Worm (Caenorhabditis elegans) whole organism, L2 larva: ENCODE results near the gene kat-1.

Source experiments
- F13H6.1 ChIP-seq: sonication (generic microtip); optimal IDR thresholded peaks from 2 replicates; lab custom pipeline; 2016; ENCODE audit warnings: missing genetic modification characterization, missing compliant biosample characterization
- ZK546.5 ChIP-seq: sonication (generic microtip); optimal IDR thresholded peaks from 2 replicates; lab custom pipeline; 2017; ENCODE audit warnings: missing biosample characterization, missing genetic modification characterization
- alr-1 ChIP-seq: fragments of 150-350 bp; optimal IDR thresholded peaks from 2 replicates; lab custom pipeline; 2014; ENCODE audit warnings: missing biosample characterization, missing genetic modification characterization
- aly-2 ChIP-seq: fragments of 150-350 bp; optimal IDR thresholded peaks from 2 replicates; lab custom pipeline; 2014; ENCODE audit warnings: missing biosample characterization, missing genetic modification characterization
- ama-1 ChIP-seq: fragments of 150-350 bp; optimal IDR thresholded peaks from 2 replicates; lab custom pipeline; 2018; ENCODE audit warnings: inconsistent platforms
- ceh-16 ChIP-seq: fragments of 150-350 bp; optimal IDR thresholded peaks from 2 replicates; lab custom pipeline; 2014; ENCODE audit warnings: missing biosample characterization, missing genetic modification characterization
- crh-2 ChIP-seq: sonication (generic microtip); optimal IDR thresholded peaks from 2 replicates; lab custom pipeline; 2017; ENCODE audit warnings: missing biosample characterization, missing genetic modification characterization
- dmd-4 ChIP-seq: sonication (generic microtip); optimal IDR thresholded peaks from 2 replicates; lab custom pipeline; 2017; ENCODE audit warnings: missing biosample characterization, missing genetic modification characterization
- egl-27 ChIP-seq: sonication (generic microtip); optimal IDR thresholded peaks from 3 replicates; lab custom pipeline; 2017; ENCODE audit warnings: missing biosample characterization, missing genetic modification reagents, missing genetic modification characterization
- elt-1 ChIP-seq: fragments of 150-350 bp; optimal IDR thresholded peaks from 2 replicates; lab custom pipeline; 2014; ENCODE audit warnings: missing biosample characterization, missing genetic modification characterization
- elt-3 ChIP-seq: sonication (generic microtip); optimal IDR thresholded peaks from 2 replicates; lab custom pipeline; 2017; ENCODE audit warnings: missing biosample characterization, missing genetic modification characterization
- fos-1 ChIP-seq: fragments of 150-350 bp; optimal IDR thresholded peaks from 2 replicates; lab custom pipeline; 2014; ENCODE audit warnings: missing biosample characterization, missing genetic modification characterization
- gmeb-1 ChIP-seq: fragments of 150-350 bp; optimal IDR thresholded peaks from 2 replicates; lab custom pipeline; 2014; ENCODE audit warnings: missing biosample characterization, missing genetic modification characterization
- lin-13 ChIP-seq: fragments of 150-350 bp; optimal IDR thresholded peaks from 2 replicates; lab custom pipeline; 2014; ENCODE audit warnings: missing biosample characterization, missing genetic modification reagents, missing genetic modification characterization
- lin-39 ChIP-seq: fragments of 150-350 bp; optimal IDR thresholded peaks from 2 replicates; lab custom pipeline; 2014; ENCODE audit warnings: missing biosample characterization, missing genetic modification reagents, missing genetic modification characterization
- lsy-2 ChIP-seq, 2 experiments: fragments of 150-350 bp in 1 of 2; sonication (generic microtip) in 1 of 2; optimal IDR thresholded peaks; 2 replicates each; lab custom pipeline; 2014 to 2017; ENCODE audit warnings: missing biosample characterization in 2 of 2, missing genetic modification characterization in 2 of 2
- mbf-1 ChIP-seq: sonication (generic microtip); optimal IDR thresholded peaks from 2 replicates; lab custom pipeline; 2017; ENCODE audit warnings: missing biosample characterization, missing genetic modification characterization
- nhr-10 ChIP-seq: sonication (generic microtip); optimal IDR thresholded peaks from 2 replicates; lab custom pipeline; 2017; ENCODE audit warnings: missing biosample characterization, missing genetic modification characterization
- nhr-11 ChIP-seq: fragments of 150-350 bp; optimal IDR thresholded peaks from 2 replicates; lab custom pipeline; 2014; ENCODE audit warnings: missing biosample characterization, missing genetic modification characterization
- nhr-12 ChIP-seq: fragments of 150-350 bp; optimal IDR thresholded peaks from 2 replicates; lab custom pipeline; 2014; ENCODE audit warnings: missing biosample characterization, missing genetic modification characterization
- nhr-129 ChIP-seq: fragments of 150-350 bp; optimal IDR thresholded peaks from 2 replicates; lab custom pipeline; 2014; ENCODE audit warnings: missing biosample characterization, missing genetic modification characterization
- nhr-21 ChIP-seq: fragments of 150-350 bp; optimal IDR thresholded peaks from 2 replicates; lab custom pipeline; 2014; ENCODE audit warnings: missing biosample characterization, missing genetic modification characterization
- nhr-23 ChIP-seq: fragments of 150-350 bp; optimal IDR thresholded peaks from 2 replicates; lab custom pipeline; 2014; ENCODE audit warnings: missing biosample characterization, missing genetic modification reagents, missing genetic modification characterization
- nhr-237 ChIP-seq: fragments of 150-350 bp; optimal IDR thresholded peaks from 2 replicates; lab custom pipeline; 2014; ENCODE audit warnings: missing biosample characterization, missing genetic modification characterization
- nhr-25 ChIP-seq: fragments of 150-350 bp; sonication (generic microtip); optimal IDR thresholded peaks from 3 replicates; lab custom pipeline; 2014; ENCODE audit warnings: missing biosample characterization, missing genetic modification characterization
- nhr-6 ChIP-seq: fragments of 150-350 bp; optimal IDR thresholded peaks from 2 replicates; lab custom pipeline; 2014; ENCODE audit warnings: missing biosample characterization, missing genetic modification characterization
- nhr-77 ChIP-seq: fragments of 150-350 bp; optimal IDR thresholded peaks from 2 replicates; lab custom pipeline; 2014; ENCODE audit warnings: missing biosample characterization, missing genetic modification characterization
- peb-1 ChIP-seq: fragments of 150-350 bp; optimal IDR thresholded peaks from 2 replicates; lab custom pipeline; 2014; ENCODE audit warnings: missing biosample characterization, missing genetic modification characterization
- sem-4 ChIP-seq: fragments of 150-350 bp; optimal IDR thresholded peaks from 2 replicates; lab custom pipeline; 2014; ENCODE audit warnings: missing biosample characterization, missing genetic modification reagents, missing genetic modification characterization
- skn-1 ChIP-seq: sonication (generic microtip); optimal IDR thresholded peaks from 2 replicates; lab custom pipeline; 2017; ENCODE audit warnings: missing biosample characterization, missing genetic modification characterization
- sma-3 ChIP-seq: sonication (generic microtip); optimal IDR thresholded peaks from 2 replicates; lab custom pipeline; 2016; ENCODE audit warnings: missing genetic modification reagents, missing genetic modification characterization, missing compliant biosample characterization
- sma-9 ChIP-seq, 2 experiments: fragments of 150-350 bp in 1 of 2; sonication (generic microtip) in 1 of 2; optimal IDR thresholded peaks; 2 replicates each; lab custom pipeline; 2014 to 2016; ENCODE audit warnings: missing genetic modification characterization in 2 of 2, mild to moderate bottlenecking in 1 of 2, missing biosample characterization in 1 of 2, missing compliant biosample characterization in 1 of 2, missing genetic modification reagents in 1 of 2, moderate library complexity in 1 of 2
- snpc-4 ChIP-seq: fragments of 150-350 bp; optimal IDR thresholded peaks from 2 replicates; lab custom pipeline; 2014; ENCODE audit warnings: missing biosample characterization, missing genetic modification characterization
- unc-39 ChIP-seq: fragments of 150-350 bp; optimal IDR thresholded peaks from 2 replicates; lab custom pipeline; 2014; ENCODE audit warnings: missing biosample characterization, missing genetic modification characterization
- unc-62 ChIP-seq: fragments of 150-350 bp; optimal IDR thresholded peaks from 2 replicates; lab custom pipeline; 2014; ENCODE audit warnings: missing biosample characterization, missing genetic modification reagents, missing genetic modification characterization
- ztf-1 ChIP-seq: fragments of 200-800 bp; sonication (Bioruptor generic); conservative IDR thresholded peaks from 2 replicates; pipeline ENCODE4 v1.3.6; 2022; ENCODE audit warnings: missing genetic modification characterization, missing compliant biosample characterization
- ztf-11 ChIP-seq: sonication (generic microtip); optimal IDR thresholded peaks from 2 replicates; lab custom pipeline; 2017; ENCODE audit warnings: missing biosample characterization, missing genetic modification characterization

kat-1 gene

DNA sequence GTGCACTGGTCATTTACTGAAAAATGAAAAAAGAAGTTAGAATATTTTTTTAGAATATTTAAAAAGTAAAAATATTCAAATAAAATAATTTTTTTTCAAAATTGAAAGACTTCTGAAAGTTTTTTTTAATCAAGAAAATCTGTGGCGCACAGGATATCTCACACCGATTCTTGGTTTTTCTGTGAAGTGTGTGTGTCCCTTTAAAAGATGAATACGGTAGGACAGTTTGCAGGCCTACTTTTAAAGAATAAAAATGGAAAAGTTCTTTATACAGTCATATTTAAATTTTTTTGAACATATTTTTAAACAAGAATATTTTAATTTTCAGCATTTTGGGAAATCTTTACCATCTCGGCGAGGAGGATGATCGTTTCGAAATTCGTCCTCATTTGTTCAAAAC is 25.0 kb downstream of the kat-1 start, which contains the start of gene mct-5:
mct-5 (minus strand) TSS at position 16 of the 400 bp plus-strand sequence.
- TF ChIP-seq fos-1 (tag; lab: Kevin White, UChicago), result no peak
- no peak for TF ChIP-seq nhr-6
- no peak for TF ChIP-seq sem-4 (tag; lab: Kevin White, UChicago)
- no peak for TF ChIP-seq gmeb-1 (tag; lab: Kevin White, UChicago)
- no peak for TF ChIP-seq crh-2 (tag; lab: Kevin White, UChicago)

DNA sequence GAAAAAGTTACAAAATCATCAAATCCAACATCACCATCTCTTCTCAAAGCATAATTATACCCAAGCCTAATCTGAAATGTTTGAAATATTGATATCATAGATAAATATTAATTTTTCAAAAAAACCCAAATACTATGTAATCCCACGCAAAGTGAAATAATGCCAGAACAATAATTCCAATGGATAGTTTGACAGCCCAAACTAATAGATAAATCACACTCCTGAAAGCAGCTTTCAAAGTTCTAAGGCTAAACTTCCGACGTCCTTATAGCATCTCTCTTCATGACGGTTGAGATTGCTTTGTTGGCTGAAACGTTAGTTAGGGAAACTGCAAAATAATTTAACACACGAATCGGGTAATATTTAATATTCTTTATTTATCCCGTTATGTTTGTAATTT is 25.6 kb downstream of the kat-1 start:
- no peak for TF ChIP-seq ztf-11 (tag; lab: Kevin White, UChicago)
- no peak for TF ChIP-seq nhr-237 (tag; lab: Kevin White, UChicago)
- no peak for TF ChIP-seq nhr-77 (tag; lab: Kevin White, UChicago)
- TF ChIP-seq ceh-16 (tag; lab: Kevin White, UChicago), result no peak
- TF ChIP-seq dmd-4 (tag; lab: Kevin White, UChicago), result no peak
- TF ChIP-seq crh-2 (tag; lab: Kevin White, UChicago), result no peak
- no peak for TF ChIP-seq lin-39 (tag; lab: Kevin White, UChicago)
- TF ChIP-seq nhr-10 (tag; lab: Kevin White, UChicago), result no peak
- TF ChIP-seq nhr-6, result no peak

DNA sequence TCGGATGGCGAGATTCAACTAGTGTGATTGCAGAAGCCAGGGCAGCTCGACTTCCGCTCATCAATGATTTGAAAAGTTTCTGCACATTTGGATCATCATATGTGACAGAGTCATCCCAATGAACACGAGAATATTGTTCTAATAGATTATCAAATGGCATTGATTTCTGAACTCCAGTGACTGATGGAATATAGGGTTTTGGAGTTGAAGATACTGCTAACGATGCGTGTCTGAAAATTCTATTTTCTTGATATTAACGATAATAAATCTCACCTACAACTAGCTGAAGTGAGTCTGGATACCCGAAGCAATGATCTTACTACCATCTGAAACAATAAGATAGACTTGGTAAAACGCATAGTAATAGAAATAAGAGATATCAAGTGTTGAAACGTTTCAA is 27.2 kb downstream of the kat-1 start, which contains the start of gene mmaa-1:
mmaa-1 (minus strand) TSS at position 328 of the 400 bp plus-strand sequence.
- TF ChIP-seq ztf-11 (tag; lab: Kevin White, UChicago) (no peak), sma-9 (GFP tag; optimal IDR thresholded peaks at IDR 0.05; lab: Kevin White, UChicago) (peak; percentile 0), sma-9 (tag; optimal IDR thresholded peaks at IDR 0.05; lab: Kevin White, UChicago) (no peak)
- TF ChIP-seq, all 48 proteins: peak for 1

DNA sequence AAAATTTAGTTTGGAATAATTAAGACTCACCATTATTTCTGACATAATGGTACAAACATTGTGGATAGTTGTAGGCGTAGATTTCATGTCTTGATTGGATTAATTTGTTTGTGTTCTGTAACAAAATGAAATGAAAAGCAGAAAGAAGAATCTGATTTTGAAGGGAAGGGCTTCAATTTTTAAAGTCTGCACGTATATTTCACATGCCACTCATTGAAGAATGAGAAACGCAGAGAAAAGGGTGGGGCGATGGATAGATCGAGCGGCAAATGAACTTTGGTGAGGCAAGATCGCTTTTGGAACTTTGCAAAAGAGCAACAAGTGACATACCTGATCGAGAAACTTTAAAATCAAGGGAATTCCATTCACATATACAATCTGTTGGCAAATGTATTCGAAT is 28.7 kb downstream of the kat-1 start:
- no peak for TF ChIP-seq aly-2 (tag; lab: Kevin White, UChicago)
- TF ChIP-seq peb-1 (tag; lab: Kevin White, UChicago), result no peak
- TF ChIP-seq alr-1, result no peak
- TF ChIP-seq nhr-129 (tag; lab: Kevin White, UChicago), result peak; percentile 30
- TF ChIP-seq lin-13 (GFP tag; lab: Kevin White, UChicago), result no peak
- no peak for TF ChIP-seq sma-9 (GFP tag; optimal IDR thresholded peaks at IDR 0.05; lab: Kevin White, UChicago)
- no peak for TF ChIP-seq sma-9 (tag; optimal IDR thresholded peaks at IDR 0.05; lab: Kevin White, UChicago)
- TF ChIP-seq lsy-2 (tag; optimal IDR thresholded peaks at IDR 0.05; lab: Kevin White, UChicago), result peak in 1 of 2 experiments; percentile 18

DNA sequence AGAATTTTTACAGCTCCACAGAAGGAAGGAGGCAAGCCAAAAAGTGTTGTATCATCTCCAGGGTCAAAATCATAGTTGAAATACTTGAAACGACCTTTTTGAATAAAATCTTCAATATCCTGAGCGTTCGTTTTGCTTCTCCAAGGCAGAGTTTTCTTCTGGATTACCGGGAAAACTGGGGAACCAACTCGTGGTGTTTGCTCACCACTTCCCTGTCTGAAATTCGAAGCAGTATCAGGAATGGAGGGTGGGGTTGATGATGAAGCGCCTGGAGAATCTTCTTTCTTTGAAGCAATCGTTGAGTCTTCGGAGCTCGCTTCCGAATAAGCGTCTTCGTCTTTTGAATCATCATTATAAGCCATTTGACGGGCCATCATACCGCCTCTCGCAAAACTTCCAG is 29.5 kb downstream of the kat-1 start:
- TF ChIP-seq lsy-2 (tag; optimal IDR thresholded peaks at IDR 0.05; lab: Kevin White, UChicago), result no peak
- no peak for TF ChIP-seq nhr-23 (tag; lab: Kevin White, UChicago)
- TF ChIP-seq nhr-10 (tag; lab: Kevin White, UChicago), result no peak
- no peak for TF ChIP-seq unc-39 (tag; lab: Kevin White, UChicago)
- no peak for TF ChIP-seq nhr-129 (tag; lab: Kevin White, UChicago)
- TF ChIP-seq lin-13 (GFP tag; lab: Kevin White, UChicago), result no peak
- no peak for TF ChIP-seq skn-1 (tag; lab: Kevin White, UChicago)
- TF ChIP-seq nhr-11 (tag; lab: Kevin White, UChicago), result no peak
- TF ChIP-seq ztf-11 (tag; lab: Kevin White, UChicago), result no peak
- no peak for TF ChIP-seq snpc-4 (tag; lab: Kevin White, UChicago)

DNA sequence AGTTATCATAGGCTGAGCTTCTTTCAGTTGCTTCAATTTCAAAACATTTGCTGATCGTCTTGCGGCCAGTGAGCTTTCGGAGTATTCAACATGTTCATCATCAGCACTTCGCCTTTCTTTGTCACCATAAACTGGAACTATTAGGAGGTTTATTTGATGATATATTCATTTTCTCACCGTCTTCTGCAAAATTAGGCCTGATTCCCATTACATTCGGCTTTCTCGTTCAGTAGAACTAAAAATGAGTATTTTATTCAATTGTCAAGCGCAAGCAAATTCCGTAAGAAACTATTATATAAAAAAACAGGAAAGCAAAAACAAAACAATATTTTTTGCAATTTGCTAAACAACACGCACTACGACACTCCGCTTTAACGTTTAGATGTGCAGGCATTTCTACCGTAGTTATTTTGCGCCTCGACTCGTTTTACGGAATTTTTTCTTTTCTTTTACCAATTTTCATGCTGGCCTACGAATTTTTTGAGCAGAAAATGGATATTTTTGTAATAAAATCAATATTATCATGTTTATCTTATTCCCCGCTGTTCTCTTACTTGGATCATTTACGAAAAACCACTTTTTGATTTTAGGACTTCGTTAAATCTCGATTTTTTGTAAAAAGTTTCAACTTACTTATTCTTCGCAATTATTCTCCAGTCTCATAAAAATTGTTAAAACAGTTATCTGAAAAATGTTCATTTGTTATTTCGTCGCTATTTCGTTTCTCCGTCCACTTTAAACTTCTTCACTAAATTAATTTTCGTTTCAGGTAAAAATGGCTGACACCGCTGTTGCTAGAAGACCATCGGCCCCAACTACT is 31.4 kb downstream of the kat-1 start, which contains the start of the genes farl-11 and rpl-33:
farl-11 (minus strand) TSS at position 242 of the 820 bp plus-strand sequence.
rpl-33 (plus strand) TSS at position 770 of the 820 bp plus-strand sequence.
- TF ChIP-seq elt-1 (tag; lab: Kevin White, UChicago) (no peak), egl-27 (peak; percentile 21), gmeb-1 (tag; lab: Kevin White, UChicago) (peak; percentile 82), nhr-77 (tag; lab: Kevin White, UChicago) (no peak), sma-3 (peak; percentile 75), snpc-4 (tag; lab: Kevin White, UChicago) (peak; percentile 51), nhr-129 (tag; lab: Kevin White, UChicago) (peak; percentile 94), unc-39 (tag; lab: Kevin White, UChicago) (no peak), F13H6.1 (tag; lab: Kevin White, UChicago) (peak; percentile 39), nhr-21 (tag; lab: Kevin White, UChicago) (peak; percentile 70), ama-1 (peak; percentile 73), nhr-11 (tag; lab: Kevin White, UChicago) (no peak), ztf-1 (GFP tag; lab: Robert Waterston, UW) (no peak), aly-2 (tag; lab: Kevin White, UChicago) (no peak), alr-1 (no peak), ztf-11 (tag; lab: Kevin White, UChicago) (no peak), nhr-10 (tag; lab: Kevin White, UChicago) (no peak), lin-13 (GFP tag; lab: Kevin White, UChicago) (peak; percentile 76), sem-4 (tag; lab: Kevin White, UChicago) (peak; percentile 75), unc-62 (GFP tag; lab: Kevin White, UChicago) (no peak), nhr-237 (tag; lab: Kevin White, UChicago) (peak; percentile 2), nhr-23 (tag; lab: Kevin White, UChicago) (no peak), nhr-6 (peak; percentile 48), ZK546.5 (tag; lab: Kevin White, UChicago) (peak; percentile 95), nhr-12 (no peak), lin-39 (tag; lab: Kevin White, UChicago) (no peak), nhr-25 (tag; lab: Kevin White, UChicago) (peak; percentile 69), mbf-1 (tag; lab: Kevin White, UChicago) (no peak), elt-3 (tag; lab: Kevin White, UChicago) (no peak), crh-2 (tag; lab: Kevin White, UChicago) (peak; percentile 85)
